Worm (Caenorhabditis elegans): ENCODE measurements around the gene pelo-1.

- no peak for TF ChIP-seq dao-5 (tag; optimal IDR thresholded peaks at IDR 0.05)
- TF ChIP-seq him-1 (tag; optimal IDR thresholded peaks at IDR 0.05) = no peak
These were observed 7.6 kb downstream of the pelo-1 start for ce11 chrIII:4196301-4196987.

Data from whole organism, L4/young adult.